Fruit fly (Drosophila melanogaster) whole organism, wandering third instar larva: ENCODE data around the gene wge.

Source experiments
- Abd-B ChIP-seq: fragments of >200 bp; optimal IDR thresholded peaks from 2 replicates; lab custom pipeline; 2017; ENCODE audit warnings: missing biosample characterization, missing genetic modification characterization
- Hr78 ChIP-seq: fragments of >200 bp; optimal IDR thresholded peaks from 2 replicates; lab custom pipeline; 2017; ENCODE audit warnings: missing biosample characterization, missing genetic modification characterization
- OdsH ChIP-seq: fragments of 200-800 bp; sonication (Bioruptor generic); optimal IDR thresholded peaks from 2 replicates; lab custom pipeline; 2016; ENCODE audit warnings: missing biosample characterization, mild to moderate bottlenecking, missing genetic modification characterization
- ey ChIP-seq: fragments of 200-800 bp; sonication (Bioruptor generic); optimal IDR thresholded peaks from 2 replicates; lab custom pipeline; 2016; ENCODE audit warnings: missing biosample characterization, missing genetic modification characterization
- fru ChIP-seq: fragments of 200-800 bp; sonication (Bioruptor generic); optimal IDR thresholded peaks from 3 replicates; lab custom pipeline; 2016; ENCODE audit warnings: missing biosample characterization, mild to moderate bottlenecking, missing genetic modification characterization
- h ChIP-seq: fragments of 200-800 bp; sonication (Bioruptor generic); optimal IDR thresholded peaks from 3 replicates; lab custom pipeline; 2016; ENCODE audit warnings: missing biosample characterization, mild to moderate bottlenecking, missing genetic modification characterization
- lola ChIP-seq: fragments of >200 bp; optimal IDR thresholded peaks from 2 replicates; lab custom pipeline; 2017; ENCODE audit warnings: missing biosample characterization, missing genetic modification characterization
- pan ChIP-seq: fragments of >200 bp; optimal IDR thresholded peaks from 2 replicates; lab custom pipeline; 2017
- psq ChIP-seq: fragments of 200-800 bp; sonication (Bioruptor generic); optimal IDR thresholded peaks from 3 replicates; lab custom pipeline; 2017; ENCODE audit warnings: missing biosample characterization, mild to moderate bottlenecking, missing genetic modification characterization, moderate library complexity
- rgr ChIP-seq: fragments of 200-800 bp; sonication (Bioruptor generic); optimal IDR thresholded peaks from 3 replicates; lab custom pipeline; 2016; ENCODE audit warnings: missing biosample characterization, mild to moderate bottlenecking, missing genetic modification characterization

DNA sequence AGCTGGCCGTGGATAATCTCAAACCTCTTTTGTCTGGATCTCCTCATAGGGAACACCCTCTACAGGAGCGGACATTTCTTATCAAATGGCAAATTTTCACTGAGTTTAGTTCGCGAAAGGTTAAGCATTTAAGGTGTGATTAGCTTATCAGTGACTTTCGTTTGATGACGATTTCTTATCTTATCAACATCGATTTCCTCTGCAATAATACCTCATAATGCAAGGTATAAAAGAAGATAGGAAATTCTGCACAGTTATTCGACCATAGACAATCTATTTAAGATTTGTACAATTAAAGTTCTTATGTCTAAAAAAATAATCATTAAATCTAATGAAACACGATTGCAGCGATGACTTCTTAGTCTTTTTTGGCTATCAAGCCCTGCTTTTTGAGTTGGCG is 12.8 kb upstream of the wge start, which contains the start of gene Takl2:
- no peak for TF ChIP-seq fru (GFP tag; lab: Kevin White, UChicago)
- no peak for TF ChIP-seq pan (lab: Kevin White, UChicago)
- no peak for TF ChIP-seq Hr78 (GFP tag; lab: Kevin White, UChicago)
- TF ChIP-seq psq: no peak
- TF ChIP-seq lola (GFP tag; lab: Kevin White, UChicago): no peak
- no peak for TF ChIP-seq ey (GFP tag; lab: Kevin White, UChicago)
- no peak for TF ChIP-seq rgr
- no peak for TF ChIP-seq OdsH (GFP tag; lab: Kevin White, UChicago)
- no peak for TF ChIP-seq Abd-B
- TF ChIP-seq h: no peak
